4 worm cellular contexts compared by ENCODE assay signal in genomic region chrX:9637137-9637536, ce11.
TF ChIP-seq lines count a peak whose summit lies in the region.

No protein-coding gene starts in this region.

TF ChIP-seq in whole organism, L2 larva, 48 proteins besides CTCF, POLR2A, EP300 and RAD21:
- no peak for TF ChIP-seq nhr-11 (tag; optimal IDR thresholded peaks at IDR 0.05; lab: Kevin White, UChicago)
- TF ChIP-seq lsy-2 (tag; optimal IDR thresholded peaks at IDR 0.05; lab: Kevin White, UChicago): no peak
- TF ChIP-seq sma-9 (GFP tag; optimal IDR thresholded peaks at IDR 0.05; lab: Kevin White, UChicago): peak; percentile 5
- no peak for TF ChIP-seq sma-9 (tag; optimal IDR thresholded peaks at IDR 0.05; lab: Kevin White, UChicago)
- TF ChIP-seq fos-1 (tag; optimal IDR thresholded peaks at IDR 0.05; lab: Kevin White, UChicago): peak; percentile 29
- TF ChIP-seq ztf-4 (tag; optimal IDR thresholded peaks at IDR 0.05; lab: Kevin White, UChicago): no peak
- TF ChIP-seq unc-62 (GFP tag; optimal IDR thresholded peaks at IDR 0.05; lab: Kevin White, UChicago): no peak
- no peak for TF ChIP-seq R02D3.7 (tag; optimal IDR thresholded peaks at IDR 0.05; lab: Kevin White, UChicago)
- TF ChIP-seq F13H6.1 (tag; optimal IDR thresholded peaks at IDR 0.05; lab: Kevin White, UChicago): no peak
- TF ChIP-seq nhr-6 (tag; optimal IDR thresholded peaks at IDR 0.05; lab: Kevin White, UChicago): no peak
- no peak for TF ChIP-seq mbf-1 (tag; optimal IDR thresholded peaks at IDR 0.05; lab: Kevin White, UChicago)
- no peak for TF ChIP-seq aly-2 (tag; optimal IDR thresholded peaks at IDR 0.05; lab: Kevin White, UChicago)
- TF ChIP-seq peb-1 (tag; optimal IDR thresholded peaks at IDR 0.05; lab: Kevin White, UChicago): peak; percentile 34
- TF ChIP-seq unc-55 (GFP tag; optimal IDR thresholded peaks at IDR 0.05; lab: Kevin White, UChicago): no peak
- TF ChIP-seq lin-13 (GFP tag; optimal IDR thresholded peaks at IDR 0.05; lab: Kevin White, UChicago): no peak
- TF ChIP-seq nhr-12 (tag; optimal IDR thresholded peaks at IDR 0.05; lab: Kevin White, UChicago): no peak
- no peak for TF ChIP-seq zag-1 (tag; optimal IDR thresholded peaks at IDR 0.05; lab: Kevin White, UChicago)
- TF ChIP-seq gmeb-1 (tag; optimal IDR thresholded peaks at IDR 0.05; lab: Kevin White, UChicago): no peak
- no peak for TF ChIP-seq alr-1 (tag; optimal IDR thresholded peaks at IDR 0.05; lab: Kevin White, UChicago)
- no peak for TF ChIP-seq ztf-11 (tag; optimal IDR thresholded peaks at IDR 0.05; lab: Kevin White, UChicago)

TF ChIP-seq in whole organism, L4 larva, 104 proteins besides CTCF, POLR2A, EP300 and RAD21 (continues in another document):
- TF ChIP-seq unc-39 (tag; optimal IDR thresholded peaks at IDR 0.05; lab: Kevin White, UChicago) (no peak), fos-1 (tag; optimal IDR thresholded peaks at IDR 0.05; lab: Kevin White, UChicago) (no peak), nhr-6 (tag; optimal IDR thresholded peaks at IDR 0.05; lab: Kevin White, UChicago) (no peak), ZK546.5 (tag; optimal IDR thresholded peaks at IDR 0.05; lab: Kevin White, UChicago) (no peak), ceh-82 (tag; optimal IDR thresholded peaks at IDR 0.05; lab: Kevin White, UChicago) (no peak), unc-62 (GFP tag; optimal IDR thresholded peaks at IDR 0.05 in 1 of 2; lab: Kevin White, UChicago) (peak in 1 of 2 experiments; percentile 96), unc-62 (tag; optimal IDR thresholded peaks at IDR 0.05; lab: Kevin White, UChicago) (no peak), zip-2 (tag; optimal IDR thresholded peaks at IDR 0.05; lab: Kevin White, UChicago) (no peak), madf-9 (GFP tag; conservative IDR thresholded peaks at IDR 0.05; lab: Robert Waterston, UW) (peak; percentile 63), dmd-6 (GFP tag; IDR thresholded peaks at IDR 0.05; lab: Robert Waterston, UW) (no peak), lin-13 (GFP tag; optimal IDR thresholded peaks at IDR 0.05; lab: Kevin White, UChicago) (no peak), snpc-4 (tag; optimal IDR thresholded peaks at IDR 0.05; lab: Kevin White, UChicago) (no peak), ctbp-1 (GFP tag; IDR thresholded peaks at IDR 0.05; lab: Robert Waterston, UW) (no peak), mes-2 (tag; optimal IDR thresholded peaks at IDR 0.05; lab: Kevin White, UChicago; ENCODE audit: poor library complexity, severe bottlenecking) (peak; percentile 49), nhr-41 (GFP tag; IDR thresholded peaks at IDR 0.05; lab: Robert Waterston, UW) (0 out of 2 replicates have a peak, but pooled peaks have one; percentile 18), pha-4 (GFP tag; IDR thresholded peaks at IDR 0.05; lab: Robert Waterston, UW) (no peak), pha-4 (tag; optimal IDR thresholded peaks at IDR 0.05; lab: Kevin White, UChicago) (no peak), nhr-11 (tag; optimal IDR thresholded peaks at IDR 0.05; lab: Kevin White, UChicago) (no peak), dmd-9 (GFP tag; IDR thresholded peaks at IDR 0.05; lab: Robert Waterston, UW) (no peak), tra-1 (GFP tag; IDR thresholded peaks at IDR 0.05; lab: Robert Waterston, UW) (no peak), Y48G9A.11 (GFP tag; IDR thresholded peaks at IDR 0.05; lab: Robert Waterston, UW) (0 out of 2 replicates have a peak, but pooled peaks have one; percentile 8), Y105C5A.15 (GFP tag; IDR thresholded peaks at IDR 0.05; lab: Robert Waterston, UW) (no peak), F44E2.7 (GFP tag; IDR thresholded peaks at IDR 0.05; lab: Robert Waterston, UW) (no peak), daf-16 (GFP tag; optimal IDR thresholded peaks at IDR 0.05; lab: Kevin White, UChicago) (no peak), daf-16 (tag; optimal IDR thresholded peaks at IDR 0.05; lab: Kevin White, UChicago) (no peak), lin-1 (GFP tag; IDR thresholded peaks at IDR 0.05; lab: Robert Waterston, UW) (no peak)

TF ChIP-seq in whole organism, late embryonic, 69 proteins besides CTCF, POLR2A, EP300 and RAD21:
- TF ChIP-seq che-1 (tag; optimal IDR thresholded peaks at IDR 0.05; lab: Kevin White, UChicago) (no peak), lin-11 (tag; optimal IDR thresholded peaks at IDR 0.05; lab: Kevin White, UChicago) (no peak), ceh-2 (tag; optimal IDR thresholded peaks at IDR 0.05; lab: Kevin White, UChicago) (peak; percentile 21), T23F11.4 (GFP tag; optimal IDR thresholded peaks at IDR 0.05; lab: Kevin White, UChicago) (no peak), hlh-6 (tag; optimal IDR thresholded peaks at IDR 0.05; lab: Kevin White, UChicago) (peak; percentile 33), ceh-31 (tag; optimal IDR thresholded peaks at IDR 0.05; lab: Kevin White, UChicago) (peak; percentile 12), gmeb-2 (tag; optimal IDR thresholded peaks at IDR 0.05; lab: Kevin White, UChicago) (no peak), sdc-2 (tag; optimal IDR thresholded peaks at IDR 0.05; lab: Kevin White, UChicago) (peak; percentile 59), ceh-14 (tag; optimal IDR thresholded peaks at IDR 0.05; lab: Kevin White, UChicago) (peak; percentile 15)

TF ChIP-seq in whole organism, mixed stage, embryonic, 35 proteins besides CTCF, POLR2A, EP300 and RAD21:
- peak; percentile 61 for TF ChIP-seq ham-2 (GFP tag; optimal IDR thresholded peaks at IDR 0.05; lab: Kevin White, UChicago)
- no peak for TF ChIP-seq bed-3 (GFP tag; optimal IDR thresholded peaks at IDR 0.05; lab: Kevin White, UChicago)
- peak; percentile 48 for TF ChIP-seq cnd-1 (tag; optimal IDR thresholded peaks at IDR 0.05; lab: Kevin White, UChicago)
